Worm (Caenorhabditis elegans): ENCODE data around the gene ldb-1.

Gene ldb-1

DNA sequence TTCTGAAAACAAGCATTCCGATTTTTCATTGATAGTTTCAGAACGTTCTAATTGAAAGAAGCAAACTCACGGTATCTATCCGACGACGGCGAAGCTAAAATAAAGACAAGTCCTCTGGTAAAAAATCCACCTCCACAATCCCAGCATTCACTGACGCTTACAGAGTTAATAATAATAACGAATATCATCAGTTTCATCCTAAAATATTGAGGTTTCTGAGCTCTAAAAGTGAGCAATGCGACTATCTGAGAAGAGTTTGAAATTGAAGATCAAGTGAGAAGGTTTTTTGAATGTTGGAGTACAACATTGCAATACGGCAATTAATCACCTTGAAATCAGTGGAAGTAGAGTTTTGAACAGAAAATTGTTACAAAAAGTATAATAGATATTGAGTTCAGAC lies 47.8 kb downstream of the ldb-1 start, which contains the start of gene W04G3.12:
W04G3.12 (minus strand) TSS at position 311 of the 400 bp plus-strand sequence.
- TF ChIP-seq fkh-4 (tag; optimal IDR thresholded peaks at IDR 0.05; ENCODE audit: borderline replicate concordance) (no peak), dpl-1 (GFP tag; optimal IDR thresholded peaks at IDR 0.05) (no peak), hlh-4 (tag; optimal IDR thresholded peaks at IDR 0.05) (no peak), pax-3 (tag; optimal IDR thresholded peaks at IDR 0.05) (no peak), unc-130 (tag; optimal IDR thresholded peaks at IDR 0.05) (no peak), aha-1 (tag; optimal IDR thresholded peaks at IDR 0.05) (no peak), alr-1 (tag; optimal IDR thresholded peaks at IDR 0.05; ENCODE audit: borderline replicate concordance) (no peak), unc-98 (GFP tag; IDR thresholded peaks at IDR 0.05) (no peak), nhr-71 (tag; optimal IDR thresholded peaks at IDR 0.05) (no peak), ceh-88 (GFP tag; IDR thresholded peaks at IDR 0.05) (no peak), nhr-90 (tag; optimal IDR thresholded peaks at IDR 0.05; ENCODE audit: poor library complexity) (no peak), grh-1 (GFP tag; IDR thresholded peaks at IDR 0.05) (no peak)

DNA sequence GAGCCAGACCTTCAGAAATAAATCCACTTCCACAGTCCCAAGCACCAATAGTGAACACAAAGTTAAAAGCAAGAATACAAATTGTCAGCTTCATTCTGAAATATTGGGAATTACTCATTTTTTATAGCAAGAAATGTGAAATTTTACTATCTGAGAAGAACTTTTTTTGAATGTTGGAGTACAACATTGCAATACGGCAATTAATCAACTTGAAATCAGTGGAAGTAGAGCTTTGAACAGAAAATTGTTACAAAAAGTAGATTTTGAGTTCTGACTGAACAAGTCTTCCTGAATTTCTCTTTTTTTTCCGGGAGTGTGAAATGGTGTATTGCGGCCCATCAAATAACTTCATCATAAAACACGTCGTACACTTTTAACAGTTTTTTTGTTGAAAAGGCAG lies 49.4 kb downstream of the ldb-1 start, which contains the start of gene W04G3.10:
W04G3.10 (minus strand) TSS at position 101 of the 400 bp plus-strand sequence.
- TF ChIP-seq nhr-28 (tag; optimal IDR thresholded peaks at IDR 0.05) (no peak), zag-1 (tag; optimal IDR thresholded peaks at IDR 0.05) (no peak), nhr-84 (tag; optimal IDR thresholded peaks at IDR 0.05) (no peak), sup-37 (GFP tag; optimal IDR thresholded peaks at IDR 0.05) (no peak), blmp-1 (tag; optimal IDR thresholded peaks at IDR 0.05) (no peak), hpl-2 (GFP tag; optimal IDR thresholded peaks at IDR 0.05) (no peak), nhr-237 (tag; optimal IDR thresholded peaks at IDR 0.05) (no peak), C34B4.2 (tag; optimal IDR thresholded peaks at IDR 0.05) (no peak), snpc-4 (tag; optimal IDR thresholded peaks at IDR 0.05) (no peak), lin-35 (GFP tag; optimal IDR thresholded peaks at IDR 0.05) (no peak), F16B12.6 (tag; optimal IDR thresholded peaks at IDR 0.05) (no peak), irx-1 (tag; optimal IDR thresholded peaks at IDR 0.05) (no peak)

DNA sequence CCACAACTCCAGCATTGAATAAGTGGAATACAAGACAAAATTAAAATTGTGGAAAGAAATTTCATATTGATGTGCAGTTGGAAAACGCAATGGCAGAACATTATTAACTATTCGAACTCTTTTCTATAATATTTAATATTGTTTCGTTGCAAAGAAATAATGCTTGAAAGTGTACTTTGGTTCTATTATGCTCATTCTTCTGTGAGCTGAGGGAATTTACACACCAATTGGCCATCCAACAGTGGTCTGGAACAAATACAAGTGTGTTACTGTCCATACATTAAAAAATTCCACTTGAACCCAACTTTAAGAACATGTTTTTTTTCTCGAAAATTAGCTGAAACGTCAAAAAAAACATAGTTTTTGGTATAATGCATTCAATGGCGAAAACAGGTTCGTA lies 51.0 kb downstream of the ldb-1 start, which contains the start of gene W04G3.13:
W04G3.13 (minus strand) TSS at position 101 of the 400 bp plus-strand sequence.
- TF ChIP-seq fkh-10 (GFP tag; optimal IDR thresholded peaks at IDR 0.05): no peak
- no peak for TF ChIP-seq isw-1 (GFP tag; IDR thresholded peaks at IDR 0.05)
- no peak for TF ChIP-seq ces-1 (GFP tag; optimal IDR thresholded peaks at IDR 0.05)
- TF ChIP-seq lsy-2 (tag; optimal IDR thresholded peaks at IDR 0.05): no peak
- TF ChIP-seq lin-15B (tag; optimal IDR thresholded peaks at IDR 0.05): no peak
- TF ChIP-seq sox-4 (tag; optimal IDR thresholded peaks at IDR 0.05): no peak
- no peak for TF ChIP-seq lin-14 (GFP tag; optimal IDR thresholded peaks at IDR 0.05)
- TF ChIP-seq nhr-47 (tag; optimal IDR thresholded peaks at IDR 0.05): no peak
- TF ChIP-seq aha-1 (tag; optimal IDR thresholded peaks at IDR 0.05): no peak
- no peak for TF ChIP-seq unc-130 (tag; optimal IDR thresholded peaks at IDR 0.05)
- TF ChIP-seq ceh-90 (tag; optimal IDR thresholded peaks at IDR 0.05): no peak
- no peak for TF ChIP-seq swsn-7 (tag; optimal IDR thresholded peaks at IDR 0.05)
- no peak for TF ChIP-seq nhr-12 (tag; optimal IDR thresholded peaks at IDR 0.05)

DNA sequence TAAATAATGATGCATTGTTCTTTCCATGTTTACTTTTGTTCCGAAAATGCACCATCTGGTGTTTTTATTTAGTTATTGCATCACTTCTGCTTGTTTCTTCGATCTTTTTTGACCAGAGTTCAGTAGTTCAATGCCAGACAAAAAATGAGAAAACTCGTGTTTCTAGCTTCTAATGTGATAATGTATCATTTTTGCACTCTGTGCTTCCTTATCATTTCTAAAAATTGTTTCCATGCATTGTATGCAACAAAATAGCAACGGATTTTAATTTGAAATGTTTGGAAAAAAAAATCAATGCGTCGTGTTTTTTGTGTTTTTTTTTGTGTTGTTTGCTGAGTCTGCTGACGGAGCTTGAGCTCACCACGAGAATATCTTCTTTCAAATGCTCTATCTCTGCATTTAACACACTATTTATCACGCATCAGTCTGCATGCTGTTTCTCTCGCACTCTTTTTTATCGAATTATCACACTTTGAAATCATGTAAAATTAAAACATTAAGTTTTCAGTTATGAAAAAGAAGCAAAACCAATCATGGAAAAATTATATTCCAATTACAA lies 51.5 kb downstream of the ldb-1 start, which contains the start of gene sulp-7:
sulp-7 (plus strand) TSS at position 509 of the 559 bp plus-strand sequence.
- TF ChIP-seq fkh-8 (tag; optimal IDR thresholded peaks at IDR 0.05) (no peak), efl-3 (GFP tag; optimal IDR thresholded peaks at IDR 0.05) (no peak), rnt-1 (tag; optimal IDR thresholded peaks at IDR 0.05) (peak; percentile 22), blmp-1 (tag; optimal IDR thresholded peaks at IDR 0.05) (no peak), pax-3 (tag; optimal IDR thresholded peaks at IDR 0.05) (no peak), nhr-84 (tag; optimal IDR thresholded peaks at IDR 0.05) (no peak), nhr-11 (tag; optimal IDR thresholded peaks at IDR 0.05) (no peak), zag-1 (tag; optimal IDR thresholded peaks at IDR 0.05) (no peak), irx-1 (tag; optimal IDR thresholded peaks at IDR 0.05) (no peak), mep-1 (tag; optimal IDR thresholded peaks at IDR 0.05) (no peak), nhr-20 (tag; optimal IDR thresholded peaks at IDR 0.05) (peak; percentile 2), egl-27 (tag; optimal IDR thresholded peaks at IDR 0.05) (no peak), grh-1 (GFP tag; IDR thresholded peaks at IDR 0.05) (no peak), fkh-4 (tag; optimal IDR thresholded peaks at IDR 0.05; ENCODE audit: borderline replicate concordance) (no peak), zip-4 (GFP tag; optimal IDR thresholded peaks at IDR 0.05) (no peak), ztf-11 (tag; optimal IDR thresholded peaks at IDR 0.05) (no peak), elt-2 (tag; optimal IDR thresholded peaks at IDR 0.05) (peak; percentile 55), unc-130 (tag; optimal IDR thresholded peaks at IDR 0.05) (no peak), xbp-1 (tag; optimal IDR thresholded peaks at IDR 0.05) (no peak), ama-1 (optimal IDR thresholded peaks at IDR 0.05) (no peak), sox-4 (tag; optimal IDR thresholded peaks at IDR 0.05) (no peak)
